Fruit fly (Drosophila melanogaster) Kc167 (cell line): ENCODE results near the gene ND-51.

Source experiments
- Sin3A ChIP-seq: fragments of >200 bp; optimal IDR thresholded peaks from 2 replicates; lab custom pipeline; 2018; ENCODE audit warnings: missing external identifiers
- h ChIP-seq: fragments of >200 bp; optimal IDR thresholded peaks from 3 replicates; lab custom pipeline; 2018; ENCODE audit warnings: missing external identifiers

- TF ChIP-seq h (lab: Kevin White, UChicago), result no peak
- no peak for TF ChIP-seq Sin3A (lab: Kevin White, UChicago)
Measured at dm6 chr2L:6045972-6046718, 16.4 kb downstream of the ND-51 start, which contains the start of gene Pfas.
